Worm (Caenorhabditis elegans): ENCODE results near the gene str-60.

- TF ChIP-seq flt-1 (GFP tag; IDR thresholded peaks at IDR 0.05) (no peak), ref-1 (GFP tag; conservative IDR thresholded peaks at IDR 0.05) (no peak), tab-1 (GFP tag; IDR thresholded peaks at IDR 0.05) (no peak), ztf-29 (GFP tag; IDR thresholded peaks at IDR 0.05) (no peak), T22C8.4 (GFP tag; IDR thresholded peaks at IDR 0.05) (no peak), cog-1 (tag; optimal IDR thresholded peaks at IDR 0.05) (no peak), ztf-23 (GFP tag; IDR thresholded peaks at IDR 0.05) (no peak), med-1 (GFP tag; optimal IDR thresholded peaks at IDR 0.05; ENCODE audit: insufficient read depth) (no peak)
Measured at ce11 chrV:15872273-15872672, 25.5 kb upstream of the str-60 start, which contains the start of gene str-56.
